Fruit fly (Drosophila melanogaster): ENCODE measurements around the gene CG31156.

Gene CG31156

dm6 chr3R:22589311-22589710 lies 24.1 kb downstream of the CG31156 start (continued):
- TF ChIP-seq Bdp1 (GFP tag; optimal IDR thresholded peaks at IDR 0.05): no peak
- TF ChIP-seq Oaz (GFP tag; IDR thresholded peaks at IDR 0.05): no peak
- TF ChIP-seq CG18599 (GFP tag; optimal IDR thresholded peaks at IDR 0.05): no peak
- TF ChIP-seq CG10565 (GFP tag; optimal IDR thresholded peaks at IDR 0.05): no peak
- peak; percentile 65 for TF ChIP-seq CG2678 (tag; optimal IDR thresholded peaks at IDR 0.05)
- peak; percentile 69 for TF ChIP-seq nau (GFP tag; optimal IDR thresholded peaks at IDR 0.05)
- no peak for TF ChIP-seq maf-S (GFP tag; optimal IDR thresholded peaks at IDR 0.05)
- TF ChIP-seq CG17385 (GFP tag; optimal IDR thresholded peaks at IDR 0.05): no peak
- peak; percentile 45 for TF ChIP-seq CG2712 (tag; optimal IDR thresholded peaks at IDR 0.05)
- TF ChIP-seq gsb (GFP tag; IDR thresholded peaks at IDR 0.05): no peak
- no peak for TF ChIP-seq unc-4 (GFP tag; IDR thresholded peaks at IDR 0.05; ENCODE audit: partially characterized antibody)
- TF ChIP-seq Dp (GFP tag; optimal IDR thresholded peaks at IDR 0.05): no peak
- TF ChIP-seq E2f2 (GFP tag; IDR thresholded peaks at IDR 0.05): no peak
- TF ChIP-seq psq (GFP tag; optimal IDR thresholded peaks at IDR 0.05): no peak
- no peak for TF ChIP-seq C15 (GFP tag; IDR thresholded peaks at IDR 0.05)
- TF ChIP-seq zen2 (GFP tag; IDR thresholded peaks at IDR 0.05; ENCODE audit: partially characterized antibody): no peak
- no peak for TF ChIP-seq CG4617 (GFP tag; optimal IDR thresholded peaks at IDR 0.05; ENCODE audit: borderline replicate concordance)
- peak; percentile 27 for TF ChIP-seq gcm (GFP tag; optimal IDR thresholded peaks at IDR 0.05)
- peak; percentile 12 for TF ChIP-seq CG15514 (GFP tag; optimal IDR thresholded peaks at IDR 0.05)
- TF ChIP-seq Atf-2 (GFP tag; optimal IDR thresholded peaks at IDR 0.05): no peak
- peak; percentile 14 for TF ChIP-seq bcd (GFP tag; optimal IDR thresholded peaks at IDR 0.05)
- peak; percentile 30 for TF ChIP-seq Jarid2 (GFP tag; optimal IDR thresholded peaks at IDR 0.05)
- TF ChIP-seq crol (GFP tag; IDR thresholded peaks at IDR 0.05): peak; percentile 51
- TF ChIP-seq Ptx1 (GFP tag; IDR thresholded peaks at IDR 0.05): no peak
- no peak for TF ChIP-seq CG1792 (GFP tag; optimal IDR thresholded peaks at IDR 0.05)
- peak; percentile 46 for TF ChIP-seq CG12219 (GFP tag; optimal IDR thresholded peaks at IDR 0.05)
- TF ChIP-seq sr (GFP tag; IDR thresholded peaks at IDR 0.05): no peak
- peak; percentile 56 for TF ChIP-seq nom (GFP tag; optimal IDR thresholded peaks at IDR 0.05)
- TF ChIP-seq CG12299 (tag; optimal IDR thresholded peaks at IDR 0.05): no peak
- no peak for TF ChIP-seq grn (GFP tag; optimal IDR thresholded peaks at IDR 0.05)
- TF ChIP-seq CG14965 (GFP tag; optimal IDR thresholded peaks at IDR 0.05; ENCODE audit: borderline replicate concordance): no peak
- TF ChIP-seq CG9437 (GFP tag; optimal IDR thresholded peaks at IDR 0.05): no peak
- TF ChIP-seq gem (tag; optimal IDR thresholded peaks at IDR 0.05): peak; percentile 64
- no peak for TF ChIP-seq YL-1 (GFP tag; optimal IDR thresholded peaks at IDR 0.05)
- no peak for TF ChIP-seq row (GFP tag; IDR thresholded peaks at IDR 0.05)
- no peak for TF ChIP-seq Ada2b (GFP tag; IDR thresholded peaks at IDR 0.05)
- no peak for TF ChIP-seq CG16863 (GFP tag; optimal IDR thresholded peaks at IDR 0.05)
- no peak for TF ChIP-seq Bgb (GFP tag; IDR thresholded peaks at IDR 0.05; ENCODE audit: partially characterized antibody)
- peak; percentile 59 for TF ChIP-seq fd96Cb (tag; optimal IDR thresholded peaks at IDR 0.05)
- peak; percentile 74 for TF ChIP-seq wek (GFP tag; optimal IDR thresholded peaks at IDR 0.05)
- peak; percentile 27 for TF ChIP-seq CG7745 (tag; optimal IDR thresholded peaks at IDR 0.05)
- peak; percentile 14 for TF ChIP-seq CG4424 (GFP tag; optimal IDR thresholded peaks at IDR 0.05)
- TF ChIP-seq cg (GFP tag; optimal IDR thresholded peaks at IDR 0.05): no peak
- no peak for TF ChIP-seq bowl (GFP tag; IDR thresholded peaks at IDR 0.05)
- TF ChIP-seq D (optimal IDR thresholded peaks at IDR 0.05): no peak
- TF ChIP-seq D (GFP tag; optimal IDR thresholded peaks at IDR 0.05): peak; percentile 56
- TF ChIP-seq CG31388 (GFP tag; optimal IDR thresholded peaks at IDR 0.05): no peak
- TF ChIP-seq CG10543 (GFP tag; optimal IDR thresholded peaks at IDR 0.05): no peak
- TF ChIP-seq CG31365 (tag; optimal IDR thresholded peaks at IDR 0.05): peak; percentile 3
- TF ChIP-seq ttk (GFP tag; IDR thresholded peaks at IDR 0.05): no peak
- no peak for TF ChIP-seq Kr (GFP tag; optimal IDR thresholded peaks at IDR 0.05)
